Worm (Caenorhabditis elegans) whole organism, young adult: ENCODE measurements around the gene F52E10.4.
A peak's percentile ranks its signal among the peaks of the same experiment; 100 is the strongest.

Experiments
- D2030.7 ChIP-seq: fragments of 200-800 bp; sonication (Bioruptor generic); IDR thresholded peaks from 2 replicates; pipeline ENCODE4 v1.3.6; 2022; ENCODE audit warnings: missing genetic modification reagents, missing genetic modification characterization, missing compliant biosample characterization
- F37B4.10 ChIP-seq: fragments of 200-800 bp; sonication (Bioruptor generic); IDR thresholded peaks from 2 replicates; pipeline ENCODE4 v1.3.6; 2022; ENCODE audit warnings: missing genetic modification characterization, missing compliant biosample characterization
- F39B2.1 ChIP-seq: fragments of 200-800 bp; sonication (Bioruptor generic); IDR thresholded peaks from 2 replicates; pipeline ENCODE4 v1.3.6; 2022; ENCODE audit warnings: missing genetic modification reagents, missing genetic modification characterization, missing compliant biosample characterization
- F57C9.4 ChIP-seq: sonication (generic microtip); optimal IDR thresholded peaks from 2 replicates; lab custom pipeline; 2017; ENCODE audit warnings: mild to moderate bottlenecking, missing genetic modification characterization, missing compliant biosample characterization
- Y53G8AR.9 ChIP-seq: fragments of 200-800 bp; sonication (Bioruptor generic); conservative IDR thresholded peaks from 2 replicates; pipeline ENCODE4 v1.3.6; 2022; ENCODE audit warnings: missing genetic modification reagents, missing genetic modification characterization, missing compliant biosample characterization
- Y56A3A.18 ChIP-seq: fragments of 200-800 bp; sonication (Bioruptor generic); IDR thresholded peaks from 2 replicates; pipeline ENCODE4 v1.3.6; 2022; ENCODE audit warnings: missing genetic modification reagents, missing genetic modification characterization, missing compliant biosample characterization
- ZK185.1 ChIP-seq: sonication (generic microtip); optimal IDR thresholded peaks from 2 replicates; lab custom pipeline; 2016; ENCODE audit warnings: mild to moderate bottlenecking, missing genetic modification characterization, missing compliant biosample characterization; ENCODE audit not compliant: poor library complexity, severe bottlenecking
- aptf-2 ChIP-seq: fragments of 200-800 bp; sonication (Bioruptor generic); conservative IDR thresholded peaks from 2 replicates; pipeline ENCODE4 v1.3.6; 2022; ENCODE audit warnings: missing genetic modification reagents, missing genetic modification characterization, missing compliant biosample characterization
- bed-2 ChIP-seq: fragments of 200-800 bp; sonication (Bioruptor generic); IDR thresholded peaks from 2 replicates; pipeline ENCODE4 v1.3.6; 2022; ENCODE audit warnings: missing genetic modification reagents, missing genetic modification characterization, missing compliant biosample characterization
- ccch-3 ChIP-seq: fragments of 200-800 bp; sonication (Bioruptor generic); optimal IDR thresholded peaks from 2 replicates; lab custom pipeline; 2018; ENCODE audit warnings: mild to moderate bottlenecking, missing genetic modification characterization, missing compliant biosample characterization
- cebp-2 ChIP-seq: fragments of 200-800 bp; sonication (Bioruptor generic); IDR thresholded peaks from 2 replicates; pipeline ENCODE4 v1.3.6; 2022; ENCODE audit warnings: missing genetic modification characterization, missing compliant biosample characterization
- ceh-40 ChIP-seq: fragments of 200-800 bp; sonication (Bioruptor generic); IDR thresholded peaks from 2 replicates; pipeline ENCODE4 v1.3.6; 2022; ENCODE audit warnings: missing genetic modification characterization, missing compliant biosample characterization
- chd-7 ChIP-seq: sonication (generic microtip); optimal IDR thresholded peaks from 2 replicates; lab custom pipeline; 2016; ENCODE audit warnings: mild to moderate bottlenecking, missing genetic modification characterization, moderate library complexity, missing compliant biosample characterization
- egl-44 ChIP-seq: fragments of 200-800 bp; sonication (Bioruptor generic); IDR thresholded peaks from 2 replicates; pipeline ENCODE4 v1.3.6; 2022; ENCODE audit warnings: missing genetic modification reagents, missing genetic modification characterization, missing compliant biosample characterization
- egrh-3 ChIP-seq: fragments of 200-800 bp; sonication (Bioruptor generic); IDR thresholded peaks from 2 replicates; pipeline ENCODE4 v1.3.6; 2022; ENCODE audit warnings: missing genetic modification reagents, missing genetic modification characterization, missing compliant biosample characterization
- ets-4 ChIP-seq: fragments of 200-800 bp; sonication (Bioruptor generic); optimal IDR thresholded peaks from 2 replicates; lab custom pipeline; 2018; ENCODE audit warnings: mild to moderate bottlenecking, missing genetic modification characterization, missing compliant biosample characterization
- him-1 ChIP-seq: sonication (generic microtip); optimal IDR thresholded peaks from 2 replicates; lab custom pipeline; 2016; ENCODE audit warnings: missing genotype, missing genetic modification reagents, missing genetic modification characterization, missing compliant biosample characterization
- hlh-12 ChIP-seq: sonication (generic microtip); optimal IDR thresholded peaks from 2 replicates; lab custom pipeline; 2016; ENCODE audit warnings: missing genetic modification characterization, missing compliant biosample characterization
- hlh-26 ChIP-seq: fragments of 200-800 bp; sonication (Bioruptor generic); conservative IDR thresholded peaks from 2 replicates; pipeline ENCODE4 v1.3.6; 2022; ENCODE audit warnings: missing genetic modification reagents, missing genetic modification characterization, missing compliant biosample characterization
- hmg-1.2 ChIP-seq: fragments of 200-800 bp; sonication (Bioruptor generic); IDR thresholded peaks from 2 replicates; pipeline ENCODE4 v1.3.6; 2022; ENCODE audit warnings: missing genetic modification reagents, missing genetic modification characterization, missing compliant biosample characterization
- hmg-20 ChIP-seq: fragments of 200-800 bp; sonication (Bioruptor generic); IDR thresholded peaks from 2 replicates; pipeline ENCODE4 v1.3.6; 2022; ENCODE audit warnings: missing genetic modification reagents, missing genetic modification characterization, missing compliant biosample characterization
- hrde-1 ChIP-seq: sonication (generic microtip); optimal IDR thresholded peaks from 2 replicates; lab custom pipeline; 2016; ENCODE audit warnings: missing genetic modification characterization, mild to moderate bottlenecking, missing compliant biosample characterization, moderate library complexity, missing genotype, missing genetic modification reagents, borderline replicate concordance
- hsf-1 ChIP-seq: fragments of 200-800 bp; sonication (Bioruptor generic); IDR thresholded peaks from 2 replicates; pipeline ENCODE4 v1.3.6; 2022; ENCODE audit warnings: missing genetic modification reagents, missing genetic modification characterization, missing compliant biosample characterization
- lag-1 ChIP-seq: fragments of 200-800 bp; sonication (Bioruptor generic); IDR thresholded peaks from 2 replicates; pipeline ENCODE4 v1.3.6; 2022; ENCODE audit warnings: missing genetic modification reagents, missing genetic modification characterization, missing compliant biosample characterization
- let-526 ChIP-seq: fragments of 200-800 bp; sonication (Bioruptor generic); IDR thresholded peaks from 2 replicates; pipeline ENCODE4 v1.3.6; 2022; ENCODE audit warnings: missing genetic modification reagents, missing genetic modification characterization, missing compliant biosample characterization
- lin-40 ChIP-seq: sonication (generic microtip); optimal IDR thresholded peaks from 2 replicates; lab custom pipeline; 2016; ENCODE audit warnings: missing genetic modification characterization, mild to moderate bottlenecking, missing compliant biosample characterization, missing genotype, missing genetic modification reagents
- lsl-1 ChIP-seq: fragments of 200-800 bp; sonication (Bioruptor generic); optimal IDR thresholded peaks from 2 replicates; lab custom pipeline; 2018; ENCODE audit warnings: mild to moderate bottlenecking, missing genetic modification characterization, moderate library complexity, missing compliant biosample characterization
- nhr-80 ChIP-seq: sonication (generic microtip); optimal IDR thresholded peaks from 2 replicates; lab custom pipeline; 2016; ENCODE audit warnings: missing genetic modification characterization, missing compliant biosample characterization
- nhr-90 ChIP-seq: sonication (generic microtip); optimal IDR thresholded peaks from 2 replicates; lab custom pipeline; 2016; ENCODE audit warnings: missing genotype, mild to moderate bottlenecking, missing genetic modification characterization, missing compliant biosample characterization
- pha-4 ChIP-seq: fragments of 150-350 bp; sonication (generic microtip); optimal IDR thresholded peaks from 2 replicates; lab custom pipeline; 2014; ENCODE audit warnings: missing biosample characterization, missing genetic modification reagents, missing genetic modification characterization
- rcor-1 ChIP-seq: fragments of 200-800 bp; sonication (Bioruptor generic); IDR thresholded peaks from 2 replicates; pipeline ENCODE4 v1.3.6; 2022; ENCODE audit warnings: missing genetic modification reagents, missing genetic modification characterization, missing compliant biosample characterization
- sdz-38 ChIP-seq: sonication (generic microtip); optimal IDR thresholded peaks from 2 replicates; lab custom pipeline; 2016; ENCODE audit warnings: missing genotype, missing genetic modification characterization, missing compliant biosample characterization
- sea-2 ChIP-seq: fragments of 200-800 bp; sonication (Bioruptor generic); IDR thresholded peaks from 2 replicates; pipeline ENCODE4 v1.3.6; 2022; ENCODE audit warnings: missing genetic modification characterization, missing compliant biosample characterization
- snpc-4 ChIP-seq, 5 experiments: fragments of 150-350 bp in 1 of 5; sonication (generic microtip) in 4 of 5; optimal IDR thresholded peaks; 2 replicates each; lab custom pipeline; 2014 to 2018; ENCODE audit warnings: missing genetic modification characterization in 5 of 5, missing biosample characterization in 3 of 5, antibody characterized with exemption in 2 of 5, mild to moderate bottlenecking in 2 of 5, missing compliant biosample characterization in 2 of 5, missing genotype in 2 of 5, moderate library complexity in 2 of 5, missing genetic modification reagents in 1 of 5
- tbp1 ChIP-seq: fragments of 200-800 bp; sonication (Bioruptor generic); optimal IDR thresholded peaks from 2 replicates; lab custom pipeline; 2018; ENCODE audit warnings: mild to moderate bottlenecking, missing genetic modification characterization, missing compliant biosample characterization
- unc-130 ChIP-seq: sonication (generic microtip); optimal IDR thresholded peaks from 2 replicates; lab custom pipeline; 2016; ENCODE audit warnings: missing genetic modification reagents, missing genetic modification characterization, missing compliant biosample characterization
- zfh-2 ChIP-seq: fragments of 200-800 bp; sonication (Bioruptor generic); conservative IDR thresholded peaks from 2 replicates; pipeline ENCODE4 v1.3.6; 2022; ENCODE audit warnings: missing genetic modification reagents, missing genetic modification characterization, missing compliant biosample characterization
- zim-3 ChIP-seq: sonication (generic microtip); optimal IDR thresholded peaks from 2 replicates; lab custom pipeline; 2017; ENCODE audit warnings: mild to moderate bottlenecking, missing genetic modification characterization, moderate library complexity, missing compliant biosample characterization
- ztf-22 ChIP-seq: fragments of 200-800 bp; sonication (Bioruptor generic); optimal IDR thresholded peaks from 2 replicates; lab custom pipeline; 2018; ENCODE audit warnings: mild to moderate bottlenecking, missing genetic modification characterization, moderate library complexity, missing compliant biosample characterization
- ztf-28 ChIP-seq: fragments of 200-800 bp; sonication (Bioruptor generic); IDR thresholded peaks from 2 replicates; pipeline ENCODE4 v1.3.6; 2022; ENCODE audit warnings: missing genetic modification reagents, missing genetic modification characterization, missing compliant biosample characterization

F52E10.4 gene

ce11 chrX:16321327-16321726 lies 28.5 kb upstream of the F52E10.4 start:
- TF ChIP-seq ztf-22 (GFP tag; lab: Kevin White, UChicago) (no peak), nhr-90 (no peak), D2030.7 (GFP tag; lab: Robert Waterston, UW) (no peak), pha-4 (no peak), hlh-12 (tag; lab: Kevin White, UChicago) (no peak), him-1 (tag; lab: Kevin White, UChicago) (no peak), zim-3 (tag; lab: Kevin White, UChicago) (no peak), Y56A3A.18 (GFP tag; lab: Robert Waterston, UW) (no peak), hrde-1 (tag; lab: Kevin White, UChicago) (no peak), F39B2.1 (GFP tag; lab: Robert Waterston, UW) (no peak), hsf-1 (GFP tag; lab: Robert Waterston, UW) (no peak), tbp1 (GFP tag; lab: Kevin White, UChicago) (no peak), rcor-1 (GFP tag; lab: Robert Waterston, UW) (no peak), F37B4.10 (GFP tag; lab: Robert Waterston, UW) (no peak), aptf-2 (no peak), ztf-28 (GFP tag; lab: Robert Waterston, UW) (no peak), Y53G8AR.9 (GFP tag; lab: Robert Waterston, UW) (no peak)
- TF ChIP-seq, all 124 proteins: peak for 0

DNA sequence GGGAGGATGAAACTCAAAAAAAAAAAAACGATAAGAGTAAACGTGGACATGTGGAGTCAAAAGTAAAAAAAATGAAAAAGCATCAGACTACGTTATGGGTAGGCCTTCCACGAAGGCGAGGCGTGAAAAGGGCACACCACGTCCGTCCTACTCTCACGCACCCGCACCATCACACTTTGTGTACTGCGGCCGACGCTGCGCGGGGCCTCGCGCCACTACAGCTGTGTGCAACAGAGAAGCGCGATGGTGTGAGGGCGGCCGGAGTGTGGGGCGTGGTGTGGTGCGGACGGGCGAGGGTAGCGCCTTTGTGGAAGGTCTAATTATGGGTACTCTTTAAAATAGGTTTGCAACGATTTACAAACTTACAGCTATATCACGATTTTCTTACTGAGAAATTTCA lies 25.4 kb upstream of the F52E10.4 start:
- TF ChIP-seq egrh-3 (GFP tag; lab: Robert Waterston, UW) (peak; percentile 55; the same call in 1 of the 2 replicates), snpc-4 (GFP tag; optimal IDR thresholded peaks at IDR 0.05; lab: Kevin White, UChicago) (no peak), snpc-4 (tag; optimal IDR thresholded peaks at IDR 0.05; lab: Kevin White, UChicago) (peak in 1 of 4 experiments; percentile 20), cebp-2 (GFP tag; lab: Robert Waterston, UW) (no peak), ets-4 (no peak), sdz-38 (no peak), ceh-40 (GFP tag; lab: Robert Waterston, UW) (no peak), chd-7 (tag; lab: Kevin White, UChicago) (no peak), sea-2 (GFP tag; lab: Robert Waterston, UW) (no peak)

ce11 chrX:16317629-16318028 lies 24.8 kb upstream of the F52E10.4 start, which contains the start of gene T01B4.3:
Gene T01B4.3 (minus strand): TSS chrX:16317729.
- TF ChIP-seq lsl-1 (no peak), ZK185.1 (tag; lab: Kevin White, UChicago) (no peak), F57C9.4 (tag; lab: Kevin White, UChicago) (no peak), ccch-3 (GFP tag; lab: Kevin White, UChicago) (no peak), let-526 (GFP tag; lab: Robert Waterston, UW) (no peak), lag-1 (no peak), hmg-20 (GFP tag; lab: Robert Waterston, UW) (no peak), hmg-1.2 (no peak)

- TF ChIP-seq F39B2.1 (GFP tag; lab: Robert Waterston, UW) = no peak
- no peak for TF ChIP-seq nhr-80
- TF ChIP-seq hlh-26 (GFP tag; lab: Robert Waterston, UW) = no peak
- peak; percentile 59 for TF ChIP-seq hmg-1.2
- peak; percentile 81; the same call in 1 of the 2 replicates for TF ChIP-seq egrh-3 (GFP tag; lab: Robert Waterston, UW)
- TF ChIP-seq lin-40 (tag; lab: Kevin White, UChicago) = no peak
- no peak for TF ChIP-seq hmg-20 (GFP tag; lab: Robert Waterston, UW)
- no peak for TF ChIP-seq F37B4.10 (GFP tag; lab: Robert Waterston, UW)
- peak; percentile 92 for TF ChIP-seq zfh-2 (GFP tag; lab: Robert Waterston, UW)
- no peak for TF ChIP-seq egl-44 (GFP tag; lab: Robert Waterston, UW)
- no peak for TF ChIP-seq D2030.7 (GFP tag; lab: Robert Waterston, UW)
- no peak for TF ChIP-seq cebp-2 (GFP tag; lab: Robert Waterston, UW)
- no peak for TF ChIP-seq unc-130 (GFP tag; lab: Kevin White, UChicago)
- TF ChIP-seq bed-2 (GFP tag; lab: Robert Waterston, UW) = 0 out of 2 replicates have a peak, but pooled peaks have one; percentile 36
- TF ChIP-seq ccch-3 (GFP tag; lab: Kevin White, UChicago) = no peak
- TF ChIP-seq snpc-4 (GFP tag; optimal IDR thresholded peaks at IDR 0.05; lab: Kevin White, UChicago) = peak; percentile 19
- TF ChIP-seq snpc-4 (tag; optimal IDR thresholded peaks at IDR 0.05; lab: Kevin White, UChicago) = peak in 3 of 4 experiments; percentile 65 to 93 (median 89)
- TF ChIP-seq, all 124 proteins: peak for 5
Measured at ce11 chrX:16309705-16310104, 16.9 kb upstream of the F52E10.4 start.
